Worm (Caenorhabditis elegans) whole organism, L4 larva: Measurements from ENCODE around the gene Y50D4C.5.
A peak's percentile ranks its signal among the peaks of the same experiment; 100 is the strongest.

ENCODE experiments used
- F37D6.2 ChIP-seq: sonication (generic microtip); optimal IDR thresholded peaks from 2 replicates; lab custom pipeline; 2016; ENCODE audit warnings: mild to moderate bottlenecking, missing genetic modification characterization, missing compliant biosample characterization
- F44E2.7 ChIP-seq: fragments of 200-800 bp; sonication (Bioruptor generic); IDR thresholded peaks from 2 replicates; pipeline ENCODE4 v2.1.2; 2022; ENCODE audit warnings: missing genetic modification characterization, missing compliant biosample characterization
- Y105C5A.15 ChIP-seq: fragments of 200-800 bp; sonication (Bioruptor generic); IDR thresholded peaks from 2 replicates; pipeline ENCODE4 v1.3.6; 2022; ENCODE audit warnings: missing genetic modification characterization, missing compliant biosample characterization
- Y75B8A.6 ChIP-seq: fragments of 200-800 bp; sonication (Bioruptor generic); IDR thresholded peaks from 2 replicates; pipeline ENCODE4 v1.3.6; 2022; ENCODE audit warnings: missing genetic modification reagents, missing genetic modification characterization, missing compliant biosample characterization
- aha-1 ChIP-seq: fragments of 150-350 bp; peaks from one replicate; lab custom pipeline; 2014; ENCODE audit warnings: missing biosample characterization, missing genetic modification characterization
- ceh-62 ChIP-seq: sonication (generic microtip); optimal IDR thresholded peaks from 2 replicates; lab custom pipeline; 2017; ENCODE audit warnings: missing biosample characterization, missing genetic modification characterization
- dmd-6 ChIP-seq: fragments of 200-800 bp; sonication (Bioruptor generic); IDR thresholded peaks from 2 replicates; pipeline ENCODE4 v1.3.6; 2022; ENCODE audit warnings: missing genetic modification reagents, missing genetic modification characterization, missing compliant biosample characterization
- dmd-8 ChIP-seq: fragments of 200-800 bp; sonication (Bioruptor generic); IDR thresholded peaks from 2 replicates; pipeline ENCODE4 v1.3.6; 2022; ENCODE audit warnings: missing genetic modification characterization, missing compliant biosample characterization
- dmd-9 ChIP-seq: fragments of 200-800 bp; sonication (Bioruptor generic); IDR thresholded peaks from 2 replicates; pipeline ENCODE4 v1.3.6; 2022; ENCODE audit warnings: missing genetic modification reagents, missing genetic modification characterization, missing compliant biosample characterization
- dpl-1 ChIP-seq: fragments of 150-350 bp; optimal IDR thresholded peaks from 2 replicates; lab custom pipeline; 2014; ENCODE audit warnings: missing biosample characterization, missing genetic modification reagents, missing genetic modification characterization
- duxl-1 ChIP-seq: sonication (generic microtip); optimal IDR thresholded peaks from 2 replicates; lab custom pipeline; 2016; ENCODE audit warnings: mild to moderate bottlenecking, missing genetic modification characterization, moderate library complexity, missing compliant biosample characterization; ENCODE audit not compliant: poor library complexity
- dve-1 ChIP-seq: sonication (generic microtip); optimal IDR thresholded peaks from 2 replicates; lab custom pipeline; 2017; ENCODE audit warnings: antibody characterized with exemption, mild to moderate bottlenecking, missing genetic modification characterization, missing compliant biosample characterization; ENCODE audit not compliant: insufficient read depth
- egl-27 ChIP-seq: sonication (generic microtip); optimal IDR thresholded peaks from 3 replicates; lab custom pipeline; 2017; ENCODE audit warnings: missing biosample characterization, missing genetic modification reagents, missing genetic modification characterization
- fos-1 ChIP-seq: fragments of 150-350 bp; optimal IDR thresholded peaks from 2 replicates; lab custom pipeline; 2014; ENCODE audit warnings: missing biosample characterization, missing genetic modification characterization
- hif-1 ChIP-seq, 2 experiments: sonication (generic microtip); optimal IDR thresholded peaks; 2 replicates each; lab custom pipeline; 2016 to 2017; ENCODE audit warnings: missing compliant biosample characterization in 2 of 2, missing genetic modification characterization in 2 of 2, missing genetic modification reagents in 2 of 2, missing genotype in 2 of 2, mild to moderate bottlenecking in 1 of 2
- hlh-30 ChIP-seq: sonication (generic microtip); optimal IDR thresholded peaks from 2 replicates; lab custom pipeline; 2017; ENCODE audit warnings: antibody characterized with exemption, mild to moderate bottlenecking, missing genetic modification characterization, missing compliant biosample characterization; ENCODE audit not compliant: insufficient read depth
- hmg-1.1 ChIP-seq: fragments of 200-800 bp; sonication (Bioruptor generic); IDR thresholded peaks from 2 replicates; pipeline ENCODE4 v1.3.6; 2022; ENCODE audit warnings: missing genetic modification reagents, missing genetic modification characterization, missing compliant biosample characterization
- jun-1 ChIP-seq: fragments of 150-350 bp; optimal IDR thresholded peaks from 2 replicates; lab custom pipeline; 2014; ENCODE audit warnings: missing biosample characterization, missing genetic modification reagents, missing genetic modification characterization
- lim-7 ChIP-seq: fragments of 200-800 bp; sonication (Bioruptor generic); IDR thresholded peaks from 2 replicates; pipeline ENCODE4 v1.3.6; 2022; ENCODE audit warnings: missing genetic modification characterization, missing compliant biosample characterization
- lin-1 ChIP-seq: fragments of 200-800 bp; sonication (Bioruptor generic); IDR thresholded peaks from 2 replicates; pipeline ENCODE4 v1.3.6; 2022; ENCODE audit warnings: missing genetic modification reagents, missing genetic modification characterization, missing compliant biosample characterization
- lin-38 ChIP-seq: fragments of 200-800 bp; sonication (Bioruptor generic); IDR thresholded peaks from 2 replicates; pipeline ENCODE4 v1.3.6; 2022; ENCODE audit warnings: missing genetic modification reagents, missing genetic modification characterization, missing compliant biosample characterization
- lir-3 ChIP-seq: sonication (generic microtip); optimal IDR thresholded peaks from 2 replicates; lab custom pipeline; 2016; ENCODE audit warnings: mild to moderate bottlenecking, missing genetic modification characterization, missing compliant biosample characterization
- lsy-2 ChIP-seq, 2 experiments: fragments of 150-350 bp in 1 of 2; sonication (generic microtip) in 1 of 2; optimal IDR thresholded peaks; 2 replicates each; lab custom pipeline; 2014 to 2017; ENCODE audit warnings: missing biosample characterization in 2 of 2, missing genetic modification characterization in 2 of 2
- madf-5 ChIP-seq, 2 experiments: fragments of 200-800 bp; sonication (Bioruptor generic); IDR thresholded peaks; 2 replicates each; pipeline ENCODE4 v1.3.6; 2022; ENCODE audit warnings: missing compliant biosample characterization in 2 of 2, missing genetic modification characterization in 2 of 2
- mdl-1 ChIP-seq, 2 experiments: fragments of 150-350 bp in 1 of 2; sonication (generic microtip) in 1 of 2; optimal IDR thresholded peaks; 2 replicates each; lab custom pipeline; 2014 to 2017; ENCODE audit warnings: missing biosample characterization in 2 of 2, missing genetic modification characterization in 2 of 2
- mxl-3 ChIP-seq: fragments of 200-800 bp; sonication (Bioruptor generic); optimal IDR thresholded peaks from 2 replicates; lab custom pipeline; 2018; ENCODE audit warnings: mild to moderate bottlenecking, missing genetic modification characterization, missing compliant biosample characterization
- nhr-11 ChIP-seq: fragments of 150-350 bp; optimal IDR thresholded peaks from 2 replicates; lab custom pipeline; 2014; ENCODE audit warnings: missing biosample characterization, missing genetic modification characterization
- nhr-25 ChIP-seq: sonication (generic microtip); optimal IDR thresholded peaks from 2 replicates; lab custom pipeline; 2017; ENCODE audit warnings: missing genetic modification characterization, mild to moderate bottlenecking, missing compliant biosample characterization, antibody characterized with exemption, moderate library complexity, borderline replicate concordance; ENCODE audit not compliant: insufficient read depth
- nhr-42 ChIP-seq: fragments of 200-800 bp; sonication (Bioruptor generic); IDR thresholded peaks from 2 replicates; pipeline ENCODE4 v1.3.6; 2022; ENCODE audit warnings: missing genetic modification characterization, missing compliant biosample characterization
- nhr-77 ChIP-seq: fragments of 150-350 bp; optimal IDR thresholded peaks from 2 replicates; lab custom pipeline; 2014; ENCODE audit warnings: missing biosample characterization, missing genetic modification characterization
- pqm-1 ChIP-seq: sonication (generic microtip); optimal IDR thresholded peaks from 2 replicates; lab custom pipeline; 2017; ENCODE audit warnings: missing biosample characterization, missing genetic modification characterization
- rbr-2 ChIP-seq: sonication (generic microtip); optimal IDR thresholded peaks from 2 replicates; lab custom pipeline; 2016; ENCODE audit warnings: missing genotype, missing genetic modification characterization, missing compliant biosample characterization
- sdz-12 ChIP-seq: fragments of 200-800 bp; sonication (Bioruptor generic); optimal IDR thresholded peaks from 2 replicates; lab custom pipeline; 2018; ENCODE audit warnings: mild to moderate bottlenecking, missing genetic modification characterization, missing compliant biosample characterization
- set-16 ChIP-seq: fragments of 200-800 bp; sonication (Bioruptor generic); IDR thresholded peaks from 2 replicates; pipeline ENCODE4 v1.3.6; 2022; ENCODE audit warnings: missing genetic modification reagents, missing genetic modification characterization, missing compliant biosample characterization
- spr-3 ChIP-seq: fragments of 200-800 bp; sonication (Bioruptor generic); optimal IDR thresholded peaks from 2 replicates; lab custom pipeline; 2018; ENCODE audit warnings: mild to moderate bottlenecking, missing genetic modification characterization, missing compliant biosample characterization
- unc-62 ChIP-seq, 3 experiments: fragments of 150-350 bp in 1 of 3; sonication (generic microtip); optimal IDR thresholded peaks in 2 of 3; peaks in 1 of 3; 1 replicate in 1 of 3; 2 replicates in 2 of 3; lab custom pipeline; 2014 to 2017; ENCODE audit warnings: missing biosample characterization in 3 of 3, missing genetic modification characterization in 3 of 3, missing genetic modification reagents in 3 of 3, missing genotype in 1 of 3
- zag-1 ChIP-seq: fragments of 150-350 bp; optimal IDR thresholded peaks from 2 replicates; lab custom pipeline; 2014; ENCODE audit warnings: missing biosample characterization, missing genetic modification characterization
- zip-11 ChIP-seq: fragments of 200-800 bp; sonication (Bioruptor generic); IDR thresholded peaks from 2 replicates; pipeline ENCODE4 v1.3.6; 2022; ENCODE audit warnings: missing genetic modification characterization, missing compliant biosample characterization
- zip-2 ChIP-seq: fragments of 150-350 bp; optimal IDR thresholded peaks from 2 replicates; lab custom pipeline; 2014; ENCODE audit warnings: missing biosample characterization, missing genetic modification characterization

Gene Y50D4C.5

DNA sequence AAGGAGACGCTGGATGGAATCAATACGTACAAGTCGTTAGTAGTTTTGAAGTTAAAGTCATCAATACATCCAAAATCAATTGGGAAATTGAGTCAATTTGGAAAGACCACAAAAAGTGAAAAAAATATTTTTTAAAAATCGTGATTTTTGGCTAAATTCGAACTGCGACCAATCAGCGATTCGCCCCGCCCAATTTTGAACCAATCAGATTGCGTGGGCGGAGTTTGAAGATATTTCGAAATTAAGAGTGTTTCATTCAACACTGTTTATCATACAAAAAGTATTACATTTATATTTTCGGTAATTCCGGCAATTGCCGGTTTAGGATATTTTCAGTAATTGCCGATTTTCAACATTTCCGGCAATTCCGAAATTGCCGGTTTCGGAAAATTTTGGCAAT, 13.7 kb upstream of the Y50D4C.5 start:
- no peak for TF ChIP-seq mdl-1 (tag; optimal IDR thresholded peaks at IDR 0.05; lab: Kevin White, UChicago)
- TF ChIP-seq unc-62 (GFP tag; optimal IDR thresholded peaks at IDR 0.05 in 1 of 2; lab: Kevin White, UChicago) = peak in 1 of 2 experiments; percentile 4
- no peak for TF ChIP-seq unc-62 (tag; optimal IDR thresholded peaks at IDR 0.05; lab: Kevin White, UChicago)

DNA sequence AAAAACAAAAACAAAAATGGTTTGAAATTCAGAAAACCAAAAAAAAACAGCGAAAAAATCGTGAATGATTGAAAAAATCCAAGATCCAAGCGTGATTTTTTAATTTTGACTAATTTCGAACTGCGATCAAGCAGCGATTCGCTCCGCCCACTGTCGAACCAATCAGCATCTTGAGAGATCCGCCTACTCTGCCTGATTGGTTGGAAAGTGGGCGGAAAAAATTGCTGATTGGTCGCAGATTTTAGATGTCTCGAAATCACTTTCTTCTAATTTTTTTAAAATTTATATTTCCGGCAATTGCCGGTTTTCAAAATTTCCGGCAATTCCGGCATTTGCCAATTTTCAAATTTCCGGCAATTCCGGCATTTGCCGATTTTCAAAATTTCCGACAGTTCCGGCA, 11.7 kb upstream of the Y50D4C.5 start:
- TF ChIP-seq nhr-25 (tag; lab: Kevin White, UChicago) = no peak

DNA sequence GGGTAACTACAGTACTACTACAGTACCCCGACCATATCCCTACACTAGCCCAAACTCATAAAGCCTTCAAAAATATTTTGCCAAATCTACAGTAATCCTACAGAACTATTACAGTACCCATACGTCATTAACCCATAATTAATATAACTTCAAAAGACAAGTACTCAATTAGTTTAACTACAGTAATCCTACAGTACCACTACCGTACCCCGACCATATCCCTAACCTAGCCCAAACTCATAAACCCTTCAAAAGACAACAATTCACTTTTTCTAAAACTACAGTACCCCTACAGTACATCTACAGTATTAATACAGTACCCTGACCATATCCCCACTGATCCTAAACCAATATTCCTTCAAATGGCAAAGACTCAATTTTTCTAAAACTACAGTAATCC, 10.1 kb upstream of the Y50D4C.5 start:
- TF ChIP-seq F44E2.7 (GFP tag; lab: Robert Waterston, UW) = no peak
- peak in 1 of 2 experiments; percentile 95 for TF ChIP-seq unc-62 (GFP tag; optimal IDR thresholded peaks at IDR 0.05 in 1 of 2; lab: Kevin White, UChicago)
- TF ChIP-seq unc-62 (tag; optimal IDR thresholded peaks at IDR 0.05; lab: Kevin White, UChicago) = no peak

DNA sequence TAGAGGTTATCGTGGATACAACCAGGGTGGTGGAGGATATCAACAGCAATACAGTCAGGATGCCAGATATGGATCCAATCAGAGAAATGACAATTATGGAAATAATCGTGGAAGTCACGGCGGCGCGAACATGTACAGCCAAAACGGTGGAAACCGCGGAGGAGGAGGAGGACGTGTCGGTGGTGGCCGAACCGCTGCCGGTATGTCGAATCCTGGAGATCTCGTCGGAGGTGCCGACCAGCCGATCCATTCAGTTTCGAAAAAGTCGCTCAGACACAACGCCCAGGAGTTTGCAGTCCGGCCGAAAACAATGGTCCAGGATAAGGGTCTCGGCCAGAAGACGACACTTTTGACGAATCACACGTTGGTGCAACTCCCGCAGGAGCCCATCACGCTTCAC, 5.5 kb upstream of the Y50D4C.5 start:
- TF ChIP-seq Y75B8A.6 = no peak
- peak; percentile 80 for TF ChIP-seq set-16
- TF ChIP-seq, all 104 proteins: peak for 1

DNA sequence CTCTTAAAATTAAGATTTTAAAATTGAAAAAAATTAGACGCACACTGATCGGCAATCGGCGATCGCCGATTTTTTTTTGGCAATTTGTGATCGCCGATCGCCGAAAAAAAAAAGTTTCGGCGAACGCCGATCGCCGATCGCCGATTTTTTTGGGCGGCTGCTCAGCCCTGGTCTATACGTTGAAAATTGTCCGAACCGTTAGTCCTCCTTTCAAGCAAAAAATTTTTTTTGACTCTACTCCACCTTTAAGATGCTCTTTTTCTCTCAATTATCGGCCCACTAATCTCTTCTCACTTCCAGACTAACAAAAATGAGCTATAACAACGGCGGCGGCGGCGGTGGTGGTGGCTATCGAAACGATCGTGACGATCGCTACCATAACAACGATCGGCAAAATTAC, 5.0 kb upstream of the Y50D4C.5 start, which contains the start of gene ergo-1:
ergo-1 (plus strand) TSS at position 301 of the 400 bp plus-strand sequence.
- TF ChIP-seq egl-27 (tag; lab: Kevin White, UChicago) = no peak
- no peak for TF ChIP-seq madf-5 (GFP tag; IDR thresholded peaks at IDR 0.05; lab: Robert Waterston, UW)
- TF ChIP-seq zag-1 (tag; lab: Kevin White, UChicago) = no peak
- no peak for TF ChIP-seq sdz-12 (GFP tag; lab: Kevin White, UChicago)
- no peak for TF ChIP-seq Y105C5A.15 (GFP tag; lab: Robert Waterston, UW)
- TF ChIP-seq ceh-62 = no peak

DNA sequence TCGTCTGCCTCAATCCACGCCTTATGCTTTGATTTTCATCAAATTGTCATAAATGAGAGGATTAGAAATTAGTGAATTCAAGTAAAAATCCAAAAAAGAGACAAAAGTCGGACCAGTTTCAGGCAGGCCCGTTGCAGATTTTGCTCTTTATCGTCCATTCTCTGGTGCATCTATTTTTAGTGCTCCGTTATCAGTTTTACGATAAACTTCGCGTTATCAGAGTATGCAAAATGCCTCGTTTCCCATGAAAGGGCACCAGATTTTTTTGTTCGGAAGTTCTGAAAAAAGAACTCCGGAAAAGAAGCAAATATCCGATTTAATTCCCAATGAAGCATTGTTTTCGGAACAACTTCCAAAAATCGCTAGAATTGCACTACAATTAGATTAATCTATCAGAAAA, 2.3 kb upstream of the Y50D4C.5 start:
- TF ChIP-seq fos-1 (tag; lab: Kevin White, UChicago) (no peak), pqm-1 (tag; lab: Kevin White, UChicago) (peak; percentile 39), zip-11 (GFP tag; lab: Robert Waterston, UW) (no peak), dmd-8 (no peak)

DNA sequence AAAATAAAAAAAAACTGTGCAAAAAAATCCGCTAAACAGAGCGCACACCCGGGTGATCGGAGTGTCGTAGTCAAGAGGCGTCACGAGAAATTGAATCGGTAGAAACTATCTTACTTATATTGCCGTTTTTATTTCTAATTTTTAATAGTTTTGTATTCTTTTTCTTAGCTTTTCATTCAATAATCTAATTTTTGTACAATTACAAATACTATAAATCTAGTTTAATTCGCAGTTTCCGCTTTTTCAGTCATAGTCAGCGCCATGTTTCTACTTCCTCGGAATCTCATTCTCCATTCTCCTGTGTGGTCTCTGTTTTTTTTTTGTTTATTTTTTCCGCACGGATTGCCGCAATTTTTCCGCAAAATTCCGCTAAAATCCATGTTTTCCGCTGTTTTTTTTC, 282 bp upstream of the Y50D4C.5 start:
- TF ChIP-seq lin-1 (GFP tag; lab: Robert Waterston, UW) = no peak
- TF ChIP-seq aha-1 (tag; lab: Kevin White, UChicago) = peak; percentile 90
- 0 out of 2 replicates have a peak, but pooled peaks have one; percentile 27 for TF ChIP-seq dmd-6 (GFP tag; lab: Robert Waterston, UW)
- TF ChIP-seq lir-3 (tag; lab: Kevin White, UChicago) = peak; percentile 36
- 0 out of 2 replicates have a peak, but pooled peaks have one; percentile 16 for TF ChIP-seq dmd-9 (GFP tag; lab: Robert Waterston, UW)
- TF ChIP-seq zip-2 (tag; lab: Kevin White, UChicago) = no peak
- no peak for TF ChIP-seq spr-3 (GFP tag; lab: Kevin White, UChicago)
- peak; percentile 48 for TF ChIP-seq F37D6.2
- TF ChIP-seq hif-1 (tag; optimal IDR thresholded peaks at IDR 0.05; lab: Kevin White, UChicago) = peak in 1 of 2 experiments; percentile 93
- TF ChIP-seq hlh-30 (tag; lab: Kevin White, UChicago) = peak; percentile 39
- TF ChIP-seq dve-1 (tag; lab: Kevin White, UChicago) = peak; percentile 41
- no peak for TF ChIP-seq duxl-1
- no peak for TF ChIP-seq lim-7
- peak; percentile 4 for TF ChIP-seq mxl-3 (GFP tag; lab: Kevin White, UChicago)
- TF ChIP-seq nhr-11 (tag; lab: Kevin White, UChicago) = peak; percentile 17
- no peak for TF ChIP-seq nhr-42 (GFP tag; lab: Robert Waterston, UW)
- TF ChIP-seq jun-1 = no peak
- TF ChIP-seq sdz-12 (GFP tag; lab: Kevin White, UChicago) = no peak
- TF ChIP-seq nhr-77 (tag; lab: Kevin White, UChicago) = peak; percentile 28
- TF ChIP-seq rbr-2 (tag; lab: Kevin White, UChicago) = peak; percentile 54
- TF ChIP-seq lsy-2 (tag; optimal IDR thresholded peaks at IDR 0.05; lab: Kevin White, UChicago) = peak in 1 of 2 experiments; percentile 71
- peak; percentile 43 for TF ChIP-seq dpl-1 (GFP tag; lab: Kevin White, UChicago)
- TF ChIP-seq hmg-1.1 (GFP tag; lab: Robert Waterston, UW) = peak; percentile 79
- peak; percentile 54 for TF ChIP-seq lin-38
